Worm (Caenorhabditis elegans) whole organism, L4 larva: ENCODE results near the gene gas-1.
A peak's percentile ranks its signal among the peaks of the same experiment; 100 is the strongest.

Source experiments
- ZK337.2 ChIP-seq: fragments of 200-800 bp; sonication (Bioruptor generic); IDR thresholded peaks from 2 replicates; pipeline ENCODE4 v1.3.6; 2022; ENCODE audit warnings: missing genetic modification reagents, missing genetic modification characterization, missing compliant biosample characterization
- aha-1 ChIP-seq: fragments of 150-350 bp; peaks from one replicate; lab custom pipeline; 2014; ENCODE audit warnings: missing biosample characterization, missing genetic modification characterization
- ceh-20 ChIP-seq: fragments of 200-800 bp; sonication (Bioruptor generic); IDR thresholded peaks from 2 replicates; pipeline ENCODE4 v1.3.6; 2022; ENCODE audit warnings: missing genetic modification reagents, missing genetic modification characterization, missing compliant biosample characterization
- ceh-44 ChIP-seq: fragments of 200-800 bp; sonication (Bioruptor generic); IDR thresholded peaks from 2 replicates; pipeline ENCODE4 v1.3.6; 2022; ENCODE audit warnings: missing genetic modification reagents, missing genetic modification characterization, missing compliant biosample characterization
- ceh-62 ChIP-seq: sonication (generic microtip); optimal IDR thresholded peaks from 2 replicates; lab custom pipeline; 2017; ENCODE audit warnings: missing biosample characterization, missing genetic modification characterization
- ctbp-1 ChIP-seq: fragments of 200-800 bp; sonication (Bioruptor generic); IDR thresholded peaks from 2 replicates; pipeline ENCODE4 v1.3.6; 2022; ENCODE audit warnings: missing genetic modification reagents, missing genetic modification characterization, missing compliant biosample characterization
- daf-16 ChIP-seq, 3 experiments: sonication (generic microtip); optimal IDR thresholded peaks; 2 replicates each; lab custom pipeline; 2016 to 2017; ENCODE audit warnings: missing genetic modification characterization in 3 of 3, missing genetic modification reagents in 3 of 3, mild to moderate bottlenecking in 2 of 3, missing compliant biosample characterization in 2 of 3, missing biosample characterization in 1 of 3, moderate library complexity in 1 of 3
- dmd-9 ChIP-seq: fragments of 200-800 bp; sonication (Bioruptor generic); IDR thresholded peaks from 2 replicates; pipeline ENCODE4 v1.3.6; 2022; ENCODE audit warnings: missing genetic modification reagents, missing genetic modification characterization, missing compliant biosample characterization
- dpl-1 ChIP-seq: fragments of 150-350 bp; optimal IDR thresholded peaks from 2 replicates; lab custom pipeline; 2014; ENCODE audit warnings: missing biosample characterization, missing genetic modification reagents, missing genetic modification characterization
- duxl-1 ChIP-seq: sonication (generic microtip); optimal IDR thresholded peaks from 2 replicates; lab custom pipeline; 2016; ENCODE audit warnings: mild to moderate bottlenecking, missing genetic modification characterization, moderate library complexity, missing compliant biosample characterization; ENCODE audit not compliant: poor library complexity
- egl-43 ChIP-seq: fragments of 200-800 bp; sonication (Bioruptor generic); IDR thresholded peaks from 2 replicates; pipeline ENCODE4 v1.3.6; 2022; ENCODE audit warnings: missing genetic modification reagents, missing genetic modification characterization, missing compliant biosample characterization
- fkh-10 ChIP-seq: fragments of 150-350 bp; optimal IDR thresholded peaks from 2 replicates; lab custom pipeline; 2014; ENCODE audit warnings: missing biosample characterization, missing genetic modification reagents, missing genetic modification characterization
- gei-8 ChIP-seq: fragments of 200-800 bp; sonication (Bioruptor generic); optimal IDR thresholded peaks from 2 replicates; lab custom pipeline; 2018; ENCODE audit warnings: mild to moderate bottlenecking, missing genetic modification characterization, missing compliant biosample characterization
- hif-1 ChIP-seq, 2 experiments: sonication (generic microtip); optimal IDR thresholded peaks; 2 replicates each; lab custom pipeline; 2016 to 2017; ENCODE audit warnings: missing compliant biosample characterization in 2 of 2, missing genetic modification characterization in 2 of 2, missing genetic modification reagents in 2 of 2, missing genotype in 2 of 2, mild to moderate bottlenecking in 1 of 2
- hlh-30 ChIP-seq: sonication (generic microtip); optimal IDR thresholded peaks from 2 replicates; lab custom pipeline; 2017; ENCODE audit warnings: antibody characterized with exemption, mild to moderate bottlenecking, missing genetic modification characterization, missing compliant biosample characterization; ENCODE audit not compliant: insufficient read depth
- hmg-1.1 ChIP-seq: fragments of 200-800 bp; sonication (Bioruptor generic); IDR thresholded peaks from 2 replicates; pipeline ENCODE4 v1.3.6; 2022; ENCODE audit warnings: missing genetic modification reagents, missing genetic modification characterization, missing compliant biosample characterization
- lin-15B ChIP-seq: fragments of 150-350 bp; sonication (generic microtip); optimal IDR thresholded peaks from 3 replicates; lab custom pipeline; 2014; ENCODE audit warnings: missing biosample characterization, missing genetic modification characterization
- lin-29 ChIP-seq: fragments of 200-800 bp; sonication (Bioruptor generic); IDR thresholded peaks from 2 replicates; pipeline ENCODE4 v1.3.6; 2022; ENCODE audit warnings: missing genetic modification reagents, missing genetic modification characterization, missing compliant biosample characterization
- lir-3 ChIP-seq: sonication (generic microtip); optimal IDR thresholded peaks from 2 replicates; lab custom pipeline; 2016; ENCODE audit warnings: mild to moderate bottlenecking, missing genetic modification characterization, missing compliant biosample characterization
- lsy-2 ChIP-seq, 2 experiments: fragments of 150-350 bp in 1 of 2; sonication (generic microtip) in 1 of 2; optimal IDR thresholded peaks; 2 replicates each; lab custom pipeline; 2014 to 2017; ENCODE audit warnings: missing biosample characterization in 2 of 2, missing genetic modification characterization in 2 of 2
- madf-9 ChIP-seq: fragments of 200-800 bp; sonication (Bioruptor generic); conservative IDR thresholded peaks from 2 replicates; pipeline ENCODE4 v1.3.6; 2022; ENCODE audit warnings: missing genetic modification reagents, missing genetic modification characterization, missing compliant biosample characterization
- mdl-1 ChIP-seq, 2 experiments: fragments of 150-350 bp in 1 of 2; sonication (generic microtip) in 1 of 2; optimal IDR thresholded peaks; 2 replicates each; lab custom pipeline; 2014 to 2017; ENCODE audit warnings: missing biosample characterization in 2 of 2, missing genetic modification characterization in 2 of 2
- mdt-29 ChIP-seq: fragments of 200-800 bp; sonication (Bioruptor generic); IDR thresholded peaks from 2 replicates; pipeline ENCODE4 v1.3.6; 2022; ENCODE audit warnings: missing genetic modification reagents, missing genetic modification characterization, missing compliant biosample characterization
- mep-1 ChIP-seq: fragments of 150-350 bp; sonication (generic microtip); optimal IDR thresholded peaks from 3 replicates; lab custom pipeline; 2014; ENCODE audit warnings: missing biosample characterization, missing genetic modification characterization
- mes-2 ChIP-seq: sonication (generic microtip); optimal IDR thresholded peaks from 2 replicates; lab custom pipeline; 2016; ENCODE audit warnings: missing genotype, mild to moderate bottlenecking, missing genetic modification characterization, missing compliant biosample characterization; ENCODE audit not compliant: poor library complexity, severe bottlenecking
- mxl-3 ChIP-seq: fragments of 200-800 bp; sonication (Bioruptor generic); optimal IDR thresholded peaks from 2 replicates; lab custom pipeline; 2018; ENCODE audit warnings: mild to moderate bottlenecking, missing genetic modification characterization, missing compliant biosample characterization
- nhr-102 ChIP-seq: sonication (generic microtip); optimal IDR thresholded peaks from 2 replicates; lab custom pipeline; 2016; ENCODE audit warnings: mild to moderate bottlenecking, missing genetic modification characterization, moderate library complexity, missing compliant biosample characterization
- nhr-41 ChIP-seq: fragments of 200-800 bp; sonication (Bioruptor generic); IDR thresholded peaks from 2 replicates; pipeline ENCODE4 v1.3.6; 2022; ENCODE audit warnings: missing genetic modification reagents, missing genetic modification characterization, missing compliant biosample characterization
- nhr-42 ChIP-seq: fragments of 200-800 bp; sonication (Bioruptor generic); IDR thresholded peaks from 2 replicates; pipeline ENCODE4 v1.3.6; 2022; ENCODE audit warnings: missing genetic modification characterization, missing compliant biosample characterization
- nhr-77 ChIP-seq: fragments of 150-350 bp; optimal IDR thresholded peaks from 2 replicates; lab custom pipeline; 2014; ENCODE audit warnings: missing biosample characterization, missing genetic modification characterization
- pha-4 ChIP-seq, 2 experiments: fragments of 150-350 bp in 1 of 2; fragments of 200-800 bp in 1 of 2; sonication (Bioruptor generic) in 1 of 2; IDR thresholded peaks in 1 of 2; optimal IDR thresholded peaks in 1 of 2; 2 replicates each; pipeline versions ENCODE4 v1.3.6 to Lab custom; 2014 to 2022; ENCODE audit warnings: missing genetic modification characterization in 2 of 2, missing genetic modification reagents in 2 of 2, missing biosample characterization in 1 of 2, missing compliant biosample characterization in 1 of 2
- pqm-1 ChIP-seq: sonication (generic microtip); optimal IDR thresholded peaks from 2 replicates; lab custom pipeline; 2017; ENCODE audit warnings: missing biosample characterization, missing genetic modification characterization
- rbr-2 ChIP-seq: sonication (generic microtip); optimal IDR thresholded peaks from 2 replicates; lab custom pipeline; 2016; ENCODE audit warnings: missing genotype, missing genetic modification characterization, missing compliant biosample characterization
- saeg-2 ChIP-seq: fragments of 200-800 bp; sonication (Bioruptor generic); IDR thresholded peaks from 2 replicates; pipeline ENCODE4 v1.3.6; 2022; ENCODE audit warnings: missing genetic modification reagents, missing genetic modification characterization, missing compliant biosample characterization
- sdz-12 ChIP-seq: fragments of 200-800 bp; sonication (Bioruptor generic); optimal IDR thresholded peaks from 2 replicates; lab custom pipeline; 2018; ENCODE audit warnings: mild to moderate bottlenecking, missing genetic modification characterization, missing compliant biosample characterization
- snpc-1.2 ChIP-seq: fragments of 200-800 bp; sonication (Bioruptor generic); IDR thresholded peaks from 2 replicates; pipeline ENCODE4 v1.3.6; 2022; ENCODE audit warnings: missing genetic modification reagents, missing genetic modification characterization, missing compliant biosample characterization
- spr-1 ChIP-seq: sonication (generic microtip); optimal IDR thresholded peaks from 2 replicates; lab custom pipeline; 2016; ENCODE audit warnings: mild to moderate bottlenecking, missing genetic modification characterization, missing compliant biosample characterization
- tra-1 ChIP-seq: fragments of 200-800 bp; sonication (Bioruptor generic); IDR thresholded peaks from 2 replicates; pipeline ENCODE4 v1.3.6; 2022; ENCODE audit warnings: missing genetic modification reagents, missing genetic modification characterization, missing compliant biosample characterization
- unc-130 ChIP-seq: sonication (generic microtip); optimal IDR thresholded peaks from 2 replicates; lab custom pipeline; 2016; ENCODE audit warnings: missing genetic modification reagents, missing genetic modification characterization, missing compliant biosample characterization
- unc-39 ChIP-seq: sonication (generic microtip); optimal IDR thresholded peaks from 2 replicates; lab custom pipeline; 2017; ENCODE audit warnings: missing biosample characterization, missing genetic modification characterization
- zfp-3 ChIP-seq: fragments of 200-800 bp; sonication (Bioruptor generic); conservative IDR thresholded peaks from 2 replicates; pipeline ENCODE4 v1.3.6; 2022; ENCODE audit warnings: missing genetic modification reagents, missing genetic modification characterization, missing compliant biosample characterization
- zip-2 ChIP-seq: fragments of 150-350 bp; optimal IDR thresholded peaks from 2 replicates; lab custom pipeline; 2014; ENCODE audit warnings: missing biosample characterization, missing genetic modification characterization
- ztf-11 ChIP-seq: fragments of 150-350 bp; optimal IDR thresholded peaks from 2 replicates; lab custom pipeline; 2014; ENCODE audit warnings: missing biosample characterization, missing genetic modification characterization

Gene gas-1

DNA sequence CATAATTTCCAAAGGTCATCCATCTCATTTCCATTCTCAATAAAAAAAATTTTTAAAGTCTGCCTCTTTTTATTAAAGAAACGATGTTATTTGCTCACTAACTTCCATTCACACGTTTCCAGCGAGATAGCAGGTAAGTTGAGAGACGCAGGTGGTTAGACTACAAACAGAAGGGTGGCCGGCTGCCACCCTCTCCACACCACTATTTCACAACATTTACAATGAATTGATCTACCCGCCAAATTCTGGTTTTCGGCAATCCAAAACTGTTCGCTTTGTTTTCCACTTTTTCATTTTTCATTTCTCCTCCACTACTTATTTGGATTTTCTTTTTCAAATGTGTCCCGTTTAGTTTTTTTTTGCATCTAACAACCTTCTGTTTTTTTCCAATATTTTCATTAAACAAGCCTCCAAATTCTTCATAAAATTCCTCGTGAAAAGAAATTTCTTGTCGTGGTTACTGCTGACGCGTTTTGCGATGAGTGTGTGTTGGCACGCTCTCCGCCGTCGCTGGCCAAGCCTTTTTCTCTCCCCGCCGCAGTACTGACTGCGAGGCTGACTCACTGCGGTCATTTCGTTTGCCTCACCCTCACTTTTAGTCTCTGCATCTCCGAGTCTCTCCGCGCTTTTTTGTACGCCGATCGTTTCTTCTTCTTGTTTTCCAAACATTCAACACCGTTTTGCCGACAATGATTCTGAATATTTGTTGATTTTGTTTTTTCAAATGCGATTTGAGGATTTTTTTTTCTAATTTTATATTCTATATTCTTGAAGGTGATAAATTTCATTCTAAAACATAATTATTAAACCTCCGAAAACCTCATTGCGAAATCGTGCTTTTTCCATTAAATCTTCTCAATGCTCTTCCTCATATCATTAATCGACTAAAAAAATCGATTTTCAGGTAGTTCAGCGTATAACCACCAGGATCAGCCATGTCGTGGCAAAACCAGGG is 21.9 kb downstream of the gas-1 start, which contains the start of gene dyn-1 (continued):
- no peak for TF ChIP-seq sdz-12 (GFP tag; lab: Kevin White, UChicago)
- no peak for TF ChIP-seq gei-8 (GFP tag; lab: Kevin White, UChicago)
- peak; percentile 52 for TF ChIP-seq aha-1 (tag; lab: Kevin White, UChicago)
- TF ChIP-seq ceh-20 = 0 out of 2 replicates have a peak, but pooled peaks have one; percentile 52
- no peak for TF ChIP-seq ceh-44 (GFP tag; lab: Robert Waterston, UW)
- TF ChIP-seq rbr-2 (tag; lab: Kevin White, UChicago) = peak; percentile 76
- peak; percentile 69 for TF ChIP-seq hlh-30 (tag; lab: Kevin White, UChicago)
- TF ChIP-seq mdl-1 (tag; optimal IDR thresholded peaks at IDR 0.05; lab: Kevin White, UChicago) = peak in 1 of 2 experiments; percentile 78
- no peak for TF ChIP-seq ztf-11 (tag; lab: Kevin White, UChicago)
- peak in 1 of 2 experiments; percentile 69 for TF ChIP-seq lsy-2 (tag; optimal IDR thresholded peaks at IDR 0.05; lab: Kevin White, UChicago)
- 0 out of 2 replicates have a peak, but pooled peaks have one; percentile 21 for TF ChIP-seq ctbp-1 (GFP tag; lab: Robert Waterston, UW)
- peak; percentile 43 for TF ChIP-seq lir-3
- peak; percentile 68 for TF ChIP-seq mes-2
- peak in 1 of 2 experiments; percentile 48 for TF ChIP-seq hif-1 (tag; optimal IDR thresholded peaks at IDR 0.05; lab: Kevin White, UChicago)
- no peak for TF ChIP-seq lin-15B (tag; lab: Kevin White, UChicago)
- no peak for TF ChIP-seq ZK337.2 (GFP tag; lab: Robert Waterston, UW)
- 0 out of 2 replicates have a peak, but pooled peaks have one; percentile 35 for TF ChIP-seq nhr-42
- peak; percentile 82 for TF ChIP-seq spr-1
- no peak for TF ChIP-seq saeg-2 (GFP tag; lab: Robert Waterston, UW)
- TF ChIP-seq duxl-1 = peak; percentile 13
- TF ChIP-seq fkh-10 (GFP tag; lab: Kevin White, UChicago) = no peak
- peak; percentile 85 for TF ChIP-seq mxl-3
- TF ChIP-seq unc-39 (tag; lab: Kevin White, UChicago) = no peak
- TF ChIP-seq unc-130 (GFP tag; lab: Kevin White, UChicago) = no peak
- TF ChIP-seq snpc-1.2 = no peak
- 0 out of 2 replicates have a peak, but pooled peaks have one; percentile 10 for TF ChIP-seq nhr-41 (GFP tag; lab: Robert Waterston, UW)
- peak; percentile 21; the same call in 1 of the 2 replicates for TF ChIP-seq egl-43 (GFP tag; lab: Robert Waterston, UW)
- no peak for TF ChIP-seq zip-2 (tag; lab: Kevin White, UChicago)
- 0 out of 2 replicates have a peak, but pooled peaks have one; percentile 8 for TF ChIP-seq dmd-9 (GFP tag; lab: Robert Waterston, UW)
- TF ChIP-seq madf-9 = peak; percentile 27; the same call in 1 of the 2 replicates
- no peak for TF ChIP-seq tra-1 (GFP tag; lab: Robert Waterston, UW)
- 0 out of 2 replicates have a peak, but pooled peaks have one; percentile 18 for TF ChIP-seq lin-29 (GFP tag; lab: Robert Waterston, UW)
- no peak for TF ChIP-seq pqm-1 (tag; lab: Kevin White, UChicago)
- TF ChIP-seq zfp-3 (GFP tag; lab: Robert Waterston, UW) = no peak
- 0 out of 2 replicates have a peak, but pooled peaks have one; percentile 45 for TF ChIP-seq pha-4 (GFP tag; IDR thresholded peaks at IDR 0.05; lab: Robert Waterston, UW)
- no peak for TF ChIP-seq pha-4 (tag; optimal IDR thresholded peaks at IDR 0.05; lab: Kevin White, UChicago)
- TF ChIP-seq dpl-1 (GFP tag; lab: Kevin White, UChicago) = peak; percentile 58
- no peak for TF ChIP-seq ceh-62
- TF ChIP-seq mep-1 (tag; lab: Kevin White, UChicago) = peak; percentile 88
- peak; percentile 81 for TF ChIP-seq nhr-77
- peak; percentile 61 for TF ChIP-seq nhr-102 (tag; lab: Kevin White, UChicago)
- TF ChIP-seq mdt-29 (GFP tag; lab: Robert Waterston, UW) = no peak
- peak; percentile 67 for TF ChIP-seq hmg-1.1 (GFP tag; lab: Robert Waterston, UW)
- TF ChIP-seq daf-16 (GFP tag; optimal IDR thresholded peaks at IDR 0.05; lab: Kevin White, UChicago) = no peak
- TF ChIP-seq daf-16 (tag; optimal IDR thresholded peaks at IDR 0.05; lab: Kevin White, UChicago) = peak; percentile 32
